Worm (Caenorhabditis elegans) whole organism, mixed stage, embryonic: ENCODE results near the gene C36C5.12.

Experiments
- M03D4.4 ChIP-seq: sonication (generic microtip); optimal IDR thresholded peaks from 2 replicates; lab custom pipeline; 2017; ENCODE audit warnings: mild to moderate bottlenecking, missing genetic modification characterization, missing compliant biosample characterization
- bed-3 ChIP-seq: fragments of 200-800 bp; sonication (Bioruptor generic); optimal IDR thresholded peaks from 3 replicates; lab custom pipeline; 2018; ENCODE audit warnings: mild to moderate bottlenecking, missing genetic modification characterization, moderate library complexity, missing compliant biosample characterization
- blmp-1 ChIP-seq: fragments of 150-350 bp; optimal IDR thresholded peaks from 2 replicates; lab custom pipeline; 2014; ENCODE audit warnings: missing biosample characterization, missing genetic modification characterization
- ceh-43 ChIP-seq: fragments of 200-800 bp; sonication (Bioruptor generic); optimal IDR thresholded peaks from 2 replicates; lab custom pipeline; 2018; ENCODE audit warnings: mild to moderate bottlenecking, missing genetic modification characterization, moderate library complexity, missing compliant biosample characterization
- ces-1 ChIP-seq: fragments of 150-350 bp; optimal IDR thresholded peaks from 2 replicates; lab custom pipeline; 2014; ENCODE audit warnings: missing biosample characterization, missing genetic modification reagents, missing genetic modification characterization
- cnd-1 ChIP-seq: fragments of 200-800 bp; sonication (Bioruptor generic); optimal IDR thresholded peaks from 2 replicates; lab custom pipeline; 2018; ENCODE audit warnings: mild to moderate bottlenecking, missing genetic modification characterization, missing compliant biosample characterization
- elt-3 ChIP-seq: fragments of 150-350 bp; optimal IDR thresholded peaks from 2 replicates; lab custom pipeline; 2014; ENCODE audit warnings: missing biosample characterization, missing genetic modification characterization
- flh-1 ChIP-seq: fragments of 200-800 bp; sonication (Bioruptor generic); optimal IDR thresholded peaks from 2 replicates; lab custom pipeline; 2018; ENCODE audit warnings: mild to moderate bottlenecking, missing genetic modification characterization, moderate library complexity, missing compliant biosample characterization
- ham-2 ChIP-seq: fragments of 200-800 bp; sonication (Bioruptor generic); optimal IDR thresholded peaks from 2 replicates; lab custom pipeline; 2018; ENCODE audit warnings: mild to moderate bottlenecking, missing genetic modification characterization, missing compliant biosample characterization
- hlh-1 ChIP-seq: fragments of 150-350 bp; optimal IDR thresholded peaks from 2 replicates; lab custom pipeline; 2014; ENCODE audit warnings: missing biosample characterization, missing genetic modification reagents, missing genetic modification characterization
- lin-13 ChIP-seq: fragments of 150-350 bp; optimal IDR thresholded peaks from 2 replicates; lab custom pipeline; 2014; ENCODE audit warnings: missing biosample characterization, missing genetic modification characterization
- lsy-2 ChIP-seq: fragments of 150-350 bp; optimal IDR thresholded peaks from 2 replicates; lab custom pipeline; 2014; ENCODE audit warnings: missing biosample characterization, missing genetic modification characterization
- mab-5 ChIP-seq: fragments of 150-350 bp; optimal IDR thresholded peaks from 2 replicates; lab custom pipeline; 2014; ENCODE audit warnings: missing biosample characterization, missing genetic modification characterization
- mep-1 ChIP-seq: fragments of 150-350 bp; optimal IDR thresholded peaks from 2 replicates; lab custom pipeline; 2017; ENCODE audit warnings: missing biosample characterization, missing genetic modification reagents, missing genetic modification characterization, inconsistent platforms
- mls-2 ChIP-seq: sonication (generic microtip); optimal IDR thresholded peaks from 2 replicates; lab custom pipeline; 2016; ENCODE audit warnings: mild to moderate bottlenecking, missing genetic modification characterization, moderate library complexity, missing compliant biosample characterization
- nhr-2 ChIP-seq: fragments of 150-350 bp; optimal IDR thresholded peaks from 2 replicates; lab custom pipeline; 2014; ENCODE audit warnings: missing biosample characterization, missing genetic modification characterization
- nhr-28 ChIP-seq: fragments of 150-350 bp; optimal IDR thresholded peaks from 2 replicates; lab custom pipeline; 2014; ENCODE audit warnings: missing biosample characterization, missing genetic modification characterization
- pha-4 ChIP-seq: fragments of 150-350 bp; optimal IDR thresholded peaks from 2 replicates; lab custom pipeline; 2018; ENCODE audit warnings: missing biosample characterization, missing genetic modification reagents, missing genetic modification characterization
- sem-2 ChIP-seq: fragments of 200-800 bp; sonication (Bioruptor generic); optimal IDR thresholded peaks from 2 replicates; lab custom pipeline; 2018; ENCODE audit warnings: mild to moderate bottlenecking, missing genetic modification characterization, missing compliant biosample characterization
- tbx-8 ChIP-seq: fragments of 200-800 bp; sonication (Bioruptor generic); optimal IDR thresholded peaks from 2 replicates; lab custom pipeline; 2018; ENCODE audit warnings: mild to moderate bottlenecking, missing genetic modification characterization, moderate library complexity, missing compliant biosample characterization
- unc-120 ChIP-seq: sonication (generic microtip); optimal IDR thresholded peaks from 2 replicates; lab custom pipeline; 2017; ENCODE audit warnings: missing genetic modification characterization, missing compliant biosample characterization; ENCODE audit not compliant: poor library complexity, severe bottlenecking
- unc-39 ChIP-seq: fragments of 150-350 bp; optimal IDR thresholded peaks from 2 replicates; lab custom pipeline; 2014; ENCODE audit warnings: missing biosample characterization, missing genetic modification characterization
- unc-62 ChIP-seq: fragments of 150-350 bp; optimal IDR thresholded peaks from 2 replicates; lab custom pipeline; 2014; ENCODE audit warnings: missing biosample characterization, missing genetic modification reagents, missing genetic modification characterization
- zip-8 ChIP-seq: fragments of 150-350 bp; optimal IDR thresholded peaks from 2 replicates; lab custom pipeline; 2014; ENCODE audit warnings: missing biosample characterization, missing genetic modification characterization
- ztf-11 ChIP-seq: fragments of 150-350 bp; optimal IDR thresholded peaks from 2 replicates; lab custom pipeline; 2014; ENCODE audit warnings: missing biosample characterization, missing genetic modification characterization

The C36C5.12 gene

ce11 chrV:3141190-3141589, 18.0 kb downstream of the C36C5.12 start, which contains the start of gene srab-9:
TSS of gene srab-9 (minus strand) at chrV:3141290.
- TF ChIP-seq cnd-1 (no peak), elt-3 (tag; lab: Kevin White, UChicago) (no peak), bed-3 (GFP tag; lab: Kevin White, UChicago) (no peak), mep-1 (tag; lab: Kevin White, UChicago) (no peak), blmp-1 (no peak)

ce11 chrV:3138488-3138887, 20.7 kb downstream of the C36C5.12 start, which contains the start of the genes irld-3 and F02C9.1:
TSS of gene irld-3 (minus strand) at chrV:3138588.
TSS of gene F02C9.1 (plus strand) at chrV:3138703.
- TF ChIP-seq nhr-28: no peak
- TF ChIP-seq zip-8 (tag; lab: Kevin White, UChicago): no peak
- TF ChIP-seq ces-1 (GFP tag; lab: Kevin White, UChicago): no peak
- no peak for TF ChIP-seq mep-1 (tag; lab: Kevin White, UChicago)
- no peak for TF ChIP-seq M03D4.4
- no peak for TF ChIP-seq unc-62 (GFP tag; lab: Kevin White, UChicago)
- TF ChIP-seq sem-2 (GFP tag; lab: Kevin White, UChicago): no peak
- TF ChIP-seq mab-5 (tag; lab: Kevin White, UChicago): no peak
- TF ChIP-seq tbx-8 (GFP tag; lab: Kevin White, UChicago): no peak
- no peak for TF ChIP-seq mls-2
- TF ChIP-seq ceh-43 (GFP tag; lab: Kevin White, UChicago): no peak
- TF ChIP-seq ztf-11 (tag; lab: Kevin White, UChicago): no peak
- no peak for TF ChIP-seq flh-1 (GFP tag; lab: Kevin White, UChicago)

ce11 chrV:3133293-3133755, 25.8 kb downstream of the C36C5.12 start, which contains the start of gene F02C9.2:
TSS of gene F02C9.2 (plus strand) at chrV:3133705.
- TF ChIP-seq unc-39 (tag; lab: Kevin White, UChicago) (no peak), zip-8 (tag; lab: Kevin White, UChicago) (no peak), hlh-1 (tag; lab: Kevin White, UChicago) (no peak)

- TF ChIP-seq lsy-2 (tag; lab: Kevin White, UChicago): no peak
- peak; percentile 34 for TF ChIP-seq mls-2
These were observed 27.0 kb downstream of the C36C5.12 start for ce11 chrV:3132116-3132515.

- no peak for TF ChIP-seq nhr-2
- TF ChIP-seq, all 35 proteins: peak for 0
These were observed 30.3 kb downstream of the C36C5.12 start, which contains the start of gene tat-6 for ce11 chrV:3128803-3129202. TSS of gene tat-6 (plus strand) at chrV:3129103.

- TF ChIP-seq mab-5 (tag; lab: Kevin White, UChicago) (no peak), M03D4.4 (no peak), pha-4 (tag; lab: Kevin White, UChicago) (no peak), mep-1 (tag; lab: Kevin White, UChicago) (no peak)
These were observed 31.5 kb downstream of the C36C5.12 start, which contains the start of gene Y73C8C.10 for ce11 chrV:3127670-3128069. TSS of gene Y73C8C.10 (minus strand) at chrV:3127770.

- TF ChIP-seq ham-2 (GFP tag; lab: Kevin White, UChicago) (no peak), nhr-28 (no peak), elt-3 (tag; lab: Kevin White, UChicago) (no peak), sem-2 (GFP tag; lab: Kevin White, UChicago) (no peak), bed-3 (GFP tag; lab: Kevin White, UChicago) (no peak), zip-8 (tag; lab: Kevin White, UChicago) (no peak), unc-39 (tag; lab: Kevin White, UChicago) (no peak), unc-62 (GFP tag; lab: Kevin White, UChicago) (no peak), lin-13 (tag; lab: Kevin White, UChicago) (no peak), lsy-2 (tag; lab: Kevin White, UChicago) (no peak), pha-4 (tag; lab: Kevin White, UChicago) (no peak), M03D4.4 (no peak), mls-2 (no peak), hlh-1 (tag; lab: Kevin White, UChicago) (no peak), nhr-2 (no peak)
- TF ChIP-seq, all 35 proteins: peak for 0
These were observed 34.2 kb downstream of the C36C5.12 start, which contains the start of gene Y73C8C.12 for ce11 chrV:3124912-3125311. TSS of gene Y73C8C.12 (plus strand) at chrV:3125212.

- no peak for TF ChIP-seq unc-120 (tag; lab: Kevin White, UChicago)
- TF ChIP-seq pha-4 (tag; lab: Kevin White, UChicago): no peak
These were observed 36.7 kb downstream of the C36C5.12 start for ce11 chrV:3122403-3122802.
